Worm (Caenorhabditis elegans) whole organism, L3 larva: ENCODE results near the gene mnm-2.

Source experiments
- R02D3.7 ChIP-seq: fragments of 150-350 bp; optimal IDR thresholded peaks from 2 replicates; lab custom pipeline; 2014; ENCODE audit warnings: missing biosample characterization, missing genetic modification characterization
- aly-2 ChIP-seq: fragments of 150-350 bp; optimal IDR thresholded peaks from 2 replicates; lab custom pipeline; 2014; ENCODE audit warnings: missing biosample characterization, missing genetic modification characterization
- ceh-16 ChIP-seq: sonication (generic microtip); optimal IDR thresholded peaks from 2 replicates; lab custom pipeline; 2017; ENCODE audit warnings: missing biosample characterization, missing genetic modification characterization
- ceh-28 ChIP-seq: fragments of 150-350 bp; optimal IDR thresholded peaks from 2 replicates; lab custom pipeline; 2014; ENCODE audit warnings: missing biosample characterization, missing genetic modification reagents, missing genetic modification characterization
- ceh-82 ChIP-seq: fragments of 150-350 bp; optimal IDR thresholded peaks from 2 replicates; lab custom pipeline; 2014; ENCODE audit warnings: missing biosample characterization, missing genetic modification characterization
- elt-3 ChIP-seq, 3 experiments: fragments of 150-350 bp in 1 of 3; sonication (generic microtip) in 2 of 3; optimal IDR thresholded peaks; 2 replicates in 2 of 3; 4 replicates in 1 of 3; lab custom pipeline; 2014 to 2017; ENCODE audit warnings: missing biosample characterization in 3 of 3, missing genetic modification characterization in 3 of 3
- eor-1 ChIP-seq, 2 experiments: fragments of 150-350 bp; optimal IDR thresholded peaks; 2 replicates each; lab custom pipeline; 2014 to 2018; ENCODE audit warnings: missing biosample characterization in 2 of 2, missing genetic modification characterization in 2 of 2
- lin-39 ChIP-seq: fragments of 150-350 bp; optimal IDR thresholded peaks from 2 replicates; lab custom pipeline; 2018; ENCODE audit warnings: missing biosample characterization, missing genetic modification reagents, missing genetic modification characterization
- nhr-25 ChIP-seq: sonication (generic microtip); optimal IDR thresholded peaks from 2 replicates; lab custom pipeline; 2017; ENCODE audit warnings: missing biosample characterization, missing genetic modification characterization
- sea-2 ChIP-seq: fragments of 150-350 bp; sonication (generic microtip); optimal IDR thresholded peaks from 4 replicates; lab custom pipeline; 2014; ENCODE audit warnings: missing biosample characterization, missing genetic modification reagents, missing genetic modification characterization
- ztf-4 ChIP-seq: fragments of 150-350 bp; optimal IDR thresholded peaks from 2 replicates; lab custom pipeline; 2014; ENCODE audit warnings: missing biosample characterization, missing genetic modification characterization

ce11 chrX:7433269-7433668, 8.6 kb upstream of the mnm-2 start, which contains the start of gene clc-5:
- TF ChIP-seq lin-39 (tag; lab: Kevin White, UChicago), result no peak
- no peak for TF ChIP-seq sea-2 (GFP tag; lab: Kevin White, UChicago)
- no peak for TF ChIP-seq ceh-28 (tag; lab: Kevin White, UChicago)
- TF ChIP-seq eor-1 (tag; optimal IDR thresholded peaks at IDR 0.05; lab: Kevin White, UChicago), result no peak
- TF ChIP-seq aly-2, result no peak
- no peak for TF ChIP-seq ceh-82 (tag; lab: Kevin White, UChicago)
- no peak for TF ChIP-seq R02D3.7 (tag; lab: Kevin White, UChicago)
- TF ChIP-seq elt-3 (tag; optimal IDR thresholded peaks at IDR 0.05; lab: Kevin White, UChicago), result no peak
- no peak for TF ChIP-seq ztf-4
- TF ChIP-seq nhr-25 (tag; lab: Kevin White, UChicago), result no peak
- TF ChIP-seq ceh-16 (tag; lab: Kevin White, UChicago), result no peak
